Fruit fly (Drosophila melanogaster): ENCODE data around the gene fid.

Gene fid

DNA sequence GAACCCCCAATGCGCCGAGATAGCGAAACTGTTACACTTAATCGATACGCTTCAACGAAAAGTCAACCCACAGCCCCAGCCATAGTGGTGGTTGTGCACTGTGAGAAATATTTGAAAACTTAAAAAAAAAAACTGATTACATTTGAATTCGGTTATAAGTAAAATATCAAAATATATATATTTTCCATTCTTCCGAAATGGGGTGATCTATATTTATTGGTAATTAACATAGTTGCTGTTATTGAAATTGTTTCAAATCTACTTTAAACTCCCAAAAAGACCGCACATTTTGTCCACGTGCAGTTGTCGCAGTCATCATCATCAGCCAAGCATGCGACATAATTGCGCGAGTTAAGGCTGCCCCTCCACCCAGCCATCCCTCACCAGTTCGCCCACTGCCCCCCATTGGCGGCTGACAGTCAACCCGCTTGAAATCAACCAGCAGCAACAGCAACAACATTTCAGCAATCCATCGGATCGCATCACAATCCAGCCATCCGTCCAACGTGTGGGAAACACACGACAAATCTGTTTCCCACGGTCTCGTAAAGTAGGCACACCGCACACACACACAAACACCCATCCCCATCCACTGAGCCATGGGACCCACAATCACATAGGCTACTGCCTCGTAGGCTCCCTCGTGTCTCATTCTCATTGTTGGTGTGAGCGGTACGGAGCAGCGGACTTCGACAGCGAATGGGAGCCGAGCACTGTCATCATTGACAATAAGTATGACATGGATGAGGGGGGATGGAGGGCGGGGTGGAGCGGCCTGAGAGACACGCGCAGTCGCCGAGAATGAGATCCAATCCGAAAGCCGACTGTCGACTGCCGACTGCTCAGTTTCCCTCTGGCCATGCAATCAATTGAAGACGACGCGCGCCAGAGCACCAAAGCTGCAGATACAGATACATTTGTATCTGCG lies 50.6 kb downstream of the fid start (continued):
- peak; percentile 68 for TF ChIP-seq CG9437 (GFP tag; optimal IDR thresholded peaks at IDR 0.05)
- no peak for TF ChIP-seq grn (GFP tag; optimal IDR thresholded peaks at IDR 0.05)
- peak; percentile 36 for TF ChIP-seq ems (GFP tag; optimal IDR thresholded peaks at IDR 0.05)
- peak; percentile 8; the same call in 1 of the 2 replicates for TF ChIP-seq chm (GFP tag; IDR thresholded peaks at IDR 0.05)
- peak; percentile 84 for TF ChIP-seq unpg (GFP tag; optimal IDR thresholded peaks at IDR 0.05)
- TF ChIP-seq Bdp1 (GFP tag; optimal IDR thresholded peaks at IDR 0.05), result no peak
- no peak for TF ChIP-seq pzg (GFP tag; optimal IDR thresholded peaks at IDR 0.05)
- no peak for TF ChIP-seq crc (GFP tag; optimal IDR thresholded peaks at IDR 0.05)
- peak; percentile 63 for TF ChIP-seq lmd (GFP tag; IDR thresholded peaks at IDR 0.05)
- TF ChIP-seq D (optimal IDR thresholded peaks at IDR 0.05), result no peak
- TF ChIP-seq D (GFP tag; optimal IDR thresholded peaks at IDR 0.05), result peak; percentile 50
- peak; percentile 25 for TF ChIP-seq CG16863 (GFP tag; optimal IDR thresholded peaks at IDR 0.05)
- TF ChIP-seq CG34224 (GFP tag; IDR thresholded peaks at IDR 0.05; ENCODE audit: partially characterized antibody), result peak; percentile 37; the same call in 2 of the 3 replicates
- peak; percentile 11 for TF ChIP-seq Sry-β (GFP tag; optimal IDR thresholded peaks at IDR 0.05)
- TF ChIP-seq Oli (tag; optimal IDR thresholded peaks at IDR 0.05), result peak; percentile 80
- no peak for TF ChIP-seq Atf-2 (GFP tag; optimal IDR thresholded peaks at IDR 0.05)
- TF ChIP-seq wek (GFP tag; optimal IDR thresholded peaks at IDR 0.05), result no peak
- no peak for TF ChIP-seq CG11398 (GFP tag; optimal IDR thresholded peaks at IDR 0.05)
- peak; percentile 63 for TF ChIP-seq CoRest (tag; optimal IDR thresholded peaks at IDR 0.05)
- peak; percentile 72 for TF ChIP-seq CG13424 (tag; optimal IDR thresholded peaks at IDR 0.05)
- peak; percentile 37 for TF ChIP-seq trem (tag; optimal IDR thresholded peaks at IDR 0.05)
- TF ChIP-seq ase (GFP tag; IDR thresholded peaks at IDR 0.05), result 0 out of 3 replicates have a peak, but pooled peaks have one; percentile 38
- 0 out of 2 replicates have a peak, but pooled peaks have one; percentile 11 for TF ChIP-seq CG31224 (GFP tag; IDR thresholded peaks at IDR 0.05)
- peak; percentile 59 for TF ChIP-seq Spps (tag; optimal IDR thresholded peaks at IDR 0.05)
- 0 out of 2 replicates have a peak, but pooled peaks have one; percentile 8 for TF ChIP-seq peb (GFP tag; IDR thresholded peaks at IDR 0.05)
- no peak for TF ChIP-seq CG7963 (GFP tag; IDR thresholded peaks at IDR 0.05; ENCODE audit: partially characterized antibody)
- TF ChIP-seq sim (GFP tag; IDR thresholded peaks at IDR 0.05), result peak; percentile 60; the same call in 1 of the 2 replicates
- peak; percentile 52 for TF ChIP-seq Rfx (GFP tag; IDR thresholded peaks at IDR 0.05)
- peak; percentile 88 for TF ChIP-seq Adf1 (GFP tag; IDR thresholded peaks at IDR 0.05)
- TF ChIP-seq CG14965 (GFP tag; optimal IDR thresholded peaks at IDR 0.05; ENCODE audit: borderline replicate concordance), result no peak
- TF ChIP-seq CG7839 (tag; optimal IDR thresholded peaks at IDR 0.05), result peak; percentile 77
- peak; percentile 16 for TF ChIP-seq kah (GFP tag; optimal IDR thresholded peaks at IDR 0.05)
- TF ChIP-seq CG10431 (GFP tag; optimal IDR thresholded peaks at IDR 0.05), result peak; percentile 27
- TF ChIP-seq CG15696 (tag; optimal IDR thresholded peaks at IDR 0.05), result peak; percentile 64
- peak; percentile 49 for TF ChIP-seq gcm (GFP tag; optimal IDR thresholded peaks at IDR 0.05)
- TF ChIP-seq Six4 (GFP tag; optimal IDR thresholded peaks at IDR 0.05), result peak; percentile 34
- TF ChIP-seq CG1529 (GFP tag; optimal IDR thresholded peaks at IDR 0.05), result peak; percentile 49
- TF ChIP-seq CG7928 (GFP tag; optimal IDR thresholded peaks at IDR 0.05), result no peak
- TF ChIP-seq lab (GFP tag; optimal IDR thresholded peaks at IDR 0.05), result peak; percentile 67
- TF ChIP-seq CG7556 (GFP tag; optimal IDR thresholded peaks at IDR 0.05), result peak; percentile 70
- TF ChIP-seq CG14667 (GFP tag; IDR thresholded peaks at IDR 0.05), result peak; percentile 45
- TF ChIP-seq cwo (GFP tag; optimal IDR thresholded peaks at IDR 0.05), result peak; percentile 58
- peak; percentile 64 for TF ChIP-seq CG6689 (GFP tag; IDR thresholded peaks at IDR 0.05)
- peak; percentile 47; the same call in 2 of the 3 replicates for TF ChIP-seq B-H1 (GFP tag; IDR thresholded peaks at IDR 0.05)
- peak; percentile 58 for TF ChIP-seq CG4424 (GFP tag; optimal IDR thresholded peaks at IDR 0.05)
- peak; percentile 2 for TF ChIP-seq CG4707 (GFP tag; optimal IDR thresholded peaks at IDR 0.05)
- peak; percentile 82 for TF ChIP-seq CG2678 (tag; optimal IDR thresholded peaks at IDR 0.05)
- 0 out of 3 replicates have a peak, but pooled peaks have one; percentile 8 for TF ChIP-seq Optix (GFP tag; IDR thresholded peaks at IDR 0.05)
